Worm (Caenorhabditis elegans) whole organism, dauer: Measurements from ENCODE around the gene vps-52.

Source experiments
- unc-62 ChIP-seq: sonication (generic microtip); optimal IDR thresholded peaks from 2 replicates; lab custom pipeline; 2017; ENCODE audit warnings: missing biosample characterization, missing genetic modification reagents, missing genetic modification characterization

vps-52 gene

DNA sequence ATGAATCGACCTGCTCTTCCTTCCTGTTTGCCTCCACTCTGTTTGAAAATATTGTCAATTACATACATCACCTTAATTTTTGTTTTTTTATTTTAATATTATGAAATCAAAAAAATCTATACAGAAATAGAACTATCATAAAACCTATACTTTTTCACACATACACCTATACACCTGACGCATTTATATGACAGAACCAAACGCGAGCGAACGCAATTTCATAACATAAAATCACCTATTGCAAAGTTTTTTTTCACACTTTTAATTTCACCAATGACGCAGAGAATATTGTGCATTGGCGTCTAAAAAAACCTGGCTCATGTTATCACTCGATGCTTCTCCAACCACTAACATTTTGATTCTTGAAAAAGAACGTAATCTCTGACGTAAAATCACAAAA lies 3.2 kb upstream of the vps-52 start:
- TF ChIP-seq unc-62 (GFP tag; lab: Kevin White, UChicago): no peak

DNA sequence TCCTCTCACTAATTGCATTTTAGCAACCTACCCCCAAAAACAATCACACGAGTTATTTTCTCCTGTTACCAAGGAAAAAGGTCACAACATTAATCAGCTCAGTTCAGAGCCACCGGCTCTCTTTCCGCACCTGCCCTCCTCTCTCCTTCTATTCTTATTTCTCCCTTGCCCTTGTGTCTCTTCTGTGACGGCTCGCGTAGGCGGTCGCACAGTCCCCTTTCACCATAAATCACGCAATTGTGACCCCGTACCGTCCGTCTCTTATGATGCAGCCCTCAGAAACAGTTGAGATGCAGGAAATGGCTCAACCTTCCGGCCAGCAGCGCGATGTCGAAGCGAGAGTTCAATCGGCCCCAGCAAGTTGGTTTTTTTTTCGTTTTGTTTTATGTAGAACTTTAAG lies 2.5 kb upstream of the vps-52 start, which contains the start of gene sto-1:
TSS of gene sto-1 (plus strand) at position 200 of the 400 bp plus-strand sequence.
- TF ChIP-seq unc-62 (GFP tag; lab: Kevin White, UChicago): no peak

DNA sequence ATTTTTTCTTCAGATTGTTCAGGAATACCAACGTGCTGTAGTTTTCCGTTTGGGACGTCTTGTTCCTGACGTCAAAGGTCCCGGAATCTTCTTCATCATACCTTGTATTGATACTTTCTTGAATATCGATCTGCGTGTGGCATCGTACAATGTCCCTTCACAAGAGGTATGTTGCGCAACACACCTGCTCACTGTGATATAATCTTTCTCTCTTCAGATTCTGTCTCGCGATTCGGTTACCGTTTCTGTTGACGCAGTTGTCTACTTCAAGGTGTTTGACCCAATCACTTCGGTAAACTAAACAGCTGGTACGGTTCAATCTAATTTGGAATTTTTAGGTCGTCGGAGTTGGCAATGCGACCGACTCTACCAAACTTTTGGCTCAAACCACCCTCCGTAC lies 1.7 kb upstream of the vps-52 start:
- no peak for TF ChIP-seq unc-62 (GFP tag; lab: Kevin White, UChicago)

DNA sequence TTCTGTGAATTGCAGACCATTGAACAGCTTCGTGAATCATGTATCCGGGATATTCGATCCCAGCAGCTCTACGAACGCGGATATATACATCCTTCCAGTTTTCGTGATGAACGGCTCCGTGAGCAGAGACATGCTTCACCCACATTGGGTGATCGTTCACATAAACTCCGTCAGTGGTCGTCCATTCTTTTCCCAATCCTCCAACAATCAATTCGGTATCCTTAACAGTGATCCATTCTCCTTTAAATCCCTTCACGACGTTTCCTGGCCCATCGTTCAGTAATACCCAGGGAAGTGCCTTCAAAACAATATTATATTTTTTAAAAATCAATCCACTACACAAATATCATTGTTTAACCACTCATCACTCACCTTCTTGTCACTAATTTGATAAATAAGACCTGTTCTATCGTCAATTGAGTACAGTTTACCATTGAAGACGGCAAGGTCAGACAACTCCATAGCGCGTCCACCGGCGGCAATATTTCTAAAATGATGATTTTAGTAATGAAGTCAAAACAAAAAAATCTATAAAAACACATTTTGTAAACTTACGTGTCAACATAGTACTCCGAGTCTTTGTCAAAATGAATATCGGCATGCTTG lies 3.7 kb downstream of the vps-52 start:
- TF ChIP-seq unc-62 (GFP tag; lab: Kevin White, UChicago): no peak

DNA sequence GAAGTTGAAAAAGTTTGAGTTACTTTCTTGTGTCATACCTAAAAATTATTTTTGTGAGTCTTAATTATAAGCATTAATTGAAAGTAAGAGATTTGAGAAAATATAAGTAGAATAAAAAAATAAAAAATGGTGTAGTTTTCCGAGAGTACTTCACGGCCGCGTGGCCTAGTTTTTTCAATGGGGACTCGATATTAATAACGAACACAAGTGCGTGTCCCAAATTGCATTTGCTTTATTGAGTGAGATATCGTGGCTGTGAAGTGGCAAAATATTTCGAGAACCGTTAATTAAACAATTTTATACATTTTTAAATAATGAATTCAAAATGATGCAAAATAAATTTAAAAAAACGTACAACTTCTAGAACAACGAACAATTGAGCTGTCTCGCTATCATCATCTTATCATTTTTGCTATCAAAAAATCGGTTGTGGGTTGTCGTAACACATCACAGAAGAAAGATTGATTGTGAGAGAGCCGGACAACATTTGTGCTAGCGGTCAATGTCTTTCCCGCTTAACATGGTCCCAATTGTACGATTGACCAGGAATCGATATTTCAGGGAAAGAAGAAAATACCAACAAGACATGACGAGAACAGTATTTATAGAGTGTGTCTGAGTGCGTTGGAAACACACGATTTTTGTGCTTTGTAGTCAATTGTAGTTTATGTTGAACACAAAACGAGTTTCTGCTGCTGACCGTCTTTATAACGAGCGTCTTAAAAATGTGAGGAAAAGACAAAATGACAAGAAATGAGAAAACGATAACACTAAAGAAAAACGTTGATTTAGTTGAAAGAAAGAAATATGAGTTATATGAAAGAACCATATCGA lies 4.8 kb downstream of the vps-52 start, which contains the start of gene apy-1:
TSS of gene apy-1 (minus strand) at position 38 of the 834 bp plus-strand sequence.
- TF ChIP-seq unc-62 (GFP tag; lab: Kevin White, UChicago): no peak

DNA sequence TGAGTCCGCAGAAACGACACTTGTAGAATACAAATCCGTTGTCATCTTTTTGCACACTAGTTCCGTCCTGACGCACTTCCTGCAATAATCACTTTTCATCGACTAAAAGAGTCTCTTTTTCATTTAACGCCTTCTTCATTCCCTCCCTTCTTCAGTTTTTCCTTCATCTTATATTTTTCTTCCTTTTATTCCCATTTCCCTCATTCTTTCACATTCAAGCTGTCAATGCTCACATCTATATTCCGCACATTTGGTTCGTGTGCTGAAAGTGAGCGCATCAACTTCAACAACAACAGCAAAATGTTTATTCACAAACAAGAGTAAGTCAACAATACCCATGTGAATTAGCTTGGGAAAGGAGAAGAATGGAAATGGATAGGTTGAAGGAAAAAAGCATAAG lies 6.9 kb downstream of the vps-52 start, which contains the start of gene pcyt-1:
TSS of gene pcyt-1 (plus strand) at position 301 of the 400 bp plus-strand sequence.
- TF ChIP-seq unc-62 (GFP tag; lab: Kevin White, UChicago): no peak

DNA sequence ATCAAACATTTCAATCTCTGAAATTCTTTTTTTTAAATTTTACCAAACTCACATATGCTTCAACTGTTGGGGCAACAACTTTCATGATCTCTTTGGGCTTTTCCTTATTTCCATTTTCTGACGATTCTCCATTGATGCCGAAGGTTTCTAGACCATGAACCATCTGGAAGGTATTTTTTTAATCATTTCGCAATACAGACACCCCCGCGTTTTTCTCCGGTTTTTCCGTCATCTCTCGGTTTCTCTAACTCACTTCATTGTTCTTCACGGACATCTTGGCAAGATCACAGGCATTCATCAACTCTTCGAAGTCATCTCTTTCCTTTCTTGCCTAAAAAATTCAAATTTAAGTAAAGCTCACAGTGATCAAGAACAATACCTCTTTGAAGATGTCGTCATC lies 8.0 kb downstream of the vps-52 start:
- no peak for TF ChIP-seq unc-62 (GFP tag; lab: Kevin White, UChicago)

DNA sequence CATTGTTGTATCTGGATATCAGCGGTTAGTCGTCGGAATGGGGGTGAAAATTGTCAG lies 8.3 kb downstream of the vps-52 start, which contains the start of the genes unc-98 and F08C6.18:
TSS of gene unc-98 (minus strand) at position 48 of the 57 bp plus-strand sequence.
TSS of gene F08C6.18 (minus strand) at position 57 of the 57 bp plus-strand sequence.
- no peak for TF ChIP-seq unc-62 (GFP tag; lab: Kevin White, UChicago)

DNA sequence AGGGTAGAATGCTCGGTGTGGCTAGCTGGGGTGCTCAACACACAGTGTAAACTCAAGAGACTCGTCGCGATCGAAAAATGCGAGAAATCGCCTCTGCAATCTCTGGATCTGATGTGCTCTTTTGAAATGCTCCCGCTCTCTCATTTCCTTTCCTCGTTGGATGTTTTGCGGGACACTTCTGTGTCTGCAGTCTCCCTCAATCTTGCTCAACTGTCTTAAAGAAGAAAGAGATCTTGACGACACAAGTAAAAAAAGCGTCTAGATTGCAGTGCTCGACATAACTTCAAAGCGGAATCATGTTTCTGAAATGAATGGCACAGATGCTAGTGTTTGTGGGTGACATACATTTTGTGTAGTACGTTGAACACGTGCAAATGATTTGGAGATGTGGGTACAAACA lies 8.5 kb downstream of the vps-52 start:
- TF ChIP-seq unc-62 (GFP tag; lab: Kevin White, UChicago): no peak

DNA sequence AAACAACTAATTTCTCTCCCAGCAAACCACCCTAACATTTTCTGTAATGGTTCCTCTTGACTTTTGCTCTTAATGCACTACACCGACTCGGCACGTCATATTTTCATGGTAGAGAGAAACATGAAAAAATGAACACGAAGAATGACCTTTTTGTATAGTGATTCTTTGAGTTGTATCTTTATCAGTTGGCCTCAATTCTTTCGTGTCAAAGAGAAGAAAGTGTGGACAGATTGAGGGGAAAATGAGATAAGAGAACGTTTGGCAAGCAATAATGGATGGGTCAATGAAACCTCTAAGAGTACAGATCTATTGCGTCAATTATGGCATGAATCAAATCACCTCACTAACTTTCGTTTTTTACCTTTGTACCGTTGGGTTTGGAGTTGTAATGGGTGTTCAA lies 10.8 kb downstream of the vps-52 start:
- TF ChIP-seq unc-62 (GFP tag; lab: Kevin White, UChicago): no peak

DNA sequence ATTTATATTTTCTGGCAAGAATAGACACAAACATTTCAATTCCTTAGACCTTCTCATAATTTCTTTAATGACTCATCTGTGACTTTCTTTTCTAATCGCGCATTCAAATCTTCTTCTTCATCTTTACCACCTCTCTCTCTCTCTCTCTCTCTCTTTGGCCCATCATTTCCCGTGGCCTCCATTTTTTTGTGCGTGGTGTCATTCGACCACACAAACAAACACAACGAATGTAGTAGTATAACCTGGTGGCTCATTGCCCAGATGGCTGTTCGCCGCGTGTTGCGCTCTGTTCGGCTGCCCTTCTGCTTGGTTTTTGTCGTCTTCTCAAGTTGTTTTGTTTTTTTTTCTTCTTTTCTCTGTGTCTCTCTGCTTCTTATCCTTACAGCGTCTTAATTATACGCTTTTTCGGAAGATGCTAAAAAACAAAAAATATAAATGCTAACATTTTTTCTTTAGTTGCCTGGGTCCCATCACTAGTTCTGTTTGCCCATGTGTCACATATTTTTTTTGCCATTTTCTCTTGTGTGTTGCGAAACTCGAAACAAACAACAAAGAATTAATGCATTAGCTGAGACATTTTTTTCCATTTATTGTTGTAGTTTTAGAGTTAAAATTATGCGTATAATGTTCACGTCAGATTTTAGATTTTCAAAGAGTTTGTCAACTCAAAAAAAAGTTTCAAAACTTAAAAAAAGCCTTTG lies 12.5 kb downstream of the vps-52 start:
- TF ChIP-seq unc-62 (GFP tag; lab: Kevin White, UChicago): no peak

DNA sequence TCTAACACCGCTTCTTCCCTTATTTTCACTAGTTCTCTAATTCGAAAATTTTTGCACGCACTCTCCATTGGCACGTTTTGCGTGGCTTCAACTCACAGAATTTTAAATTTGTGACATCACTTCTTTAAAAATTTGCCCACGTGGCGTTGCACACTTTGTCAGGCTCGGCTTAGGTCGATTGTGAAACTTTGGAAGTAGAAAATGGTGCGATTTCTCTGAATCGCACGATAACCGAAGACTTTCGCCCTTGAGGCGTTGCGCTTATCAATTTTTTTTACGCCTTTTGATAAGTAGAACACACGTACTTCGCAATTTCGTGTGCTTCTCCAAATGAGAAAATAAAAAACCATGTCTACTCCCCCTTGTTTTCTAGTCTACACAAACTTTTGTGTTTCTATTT lies 13.2 kb downstream of the vps-52 start:
- no peak for TF ChIP-seq unc-62 (GFP tag; lab: Kevin White, UChicago)

DNA sequence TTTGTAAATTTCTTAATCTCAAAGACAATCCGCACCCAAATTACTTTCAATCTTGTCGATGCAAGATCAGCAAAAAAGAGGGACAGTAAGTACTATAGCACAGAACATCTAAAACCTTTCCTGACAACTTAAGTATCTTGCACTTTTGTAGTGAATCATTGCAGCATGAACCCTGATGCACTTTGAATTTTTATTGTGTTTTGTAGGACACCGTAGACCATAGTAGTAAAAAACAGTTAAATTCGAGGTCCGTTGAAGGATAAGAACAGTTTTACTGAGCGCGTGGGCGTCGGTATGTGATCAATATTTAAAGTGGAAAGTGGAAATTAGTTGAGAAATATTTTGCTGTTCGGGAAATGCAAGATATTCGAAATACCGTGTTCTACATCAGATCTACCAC lies 17.1 kb downstream of the vps-52 start:
- TF ChIP-seq unc-62 (GFP tag; lab: Kevin White, UChicago): no peak

DNA sequence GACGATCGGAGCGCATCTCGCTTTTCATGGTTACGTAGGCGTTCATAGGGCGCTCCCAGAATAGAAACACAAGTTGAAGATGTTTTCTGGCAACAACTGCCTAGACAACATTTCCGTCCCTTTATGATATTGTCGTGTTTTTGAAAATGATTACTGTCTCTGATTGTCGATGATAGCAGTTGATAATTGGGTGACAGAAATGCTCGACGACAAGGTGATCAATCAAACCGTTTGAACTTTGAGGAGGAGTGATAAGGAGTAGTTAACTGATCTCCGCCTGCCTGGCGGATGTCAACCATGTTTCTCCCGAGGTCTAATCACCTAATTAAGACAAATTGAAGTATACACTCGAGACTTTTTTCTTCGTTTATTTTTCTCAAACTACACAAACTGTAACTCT lies 18.8 kb downstream of the vps-52 start:
- TF ChIP-seq unc-62 (GFP tag; lab: Kevin White, UChicago): no peak

DNA sequence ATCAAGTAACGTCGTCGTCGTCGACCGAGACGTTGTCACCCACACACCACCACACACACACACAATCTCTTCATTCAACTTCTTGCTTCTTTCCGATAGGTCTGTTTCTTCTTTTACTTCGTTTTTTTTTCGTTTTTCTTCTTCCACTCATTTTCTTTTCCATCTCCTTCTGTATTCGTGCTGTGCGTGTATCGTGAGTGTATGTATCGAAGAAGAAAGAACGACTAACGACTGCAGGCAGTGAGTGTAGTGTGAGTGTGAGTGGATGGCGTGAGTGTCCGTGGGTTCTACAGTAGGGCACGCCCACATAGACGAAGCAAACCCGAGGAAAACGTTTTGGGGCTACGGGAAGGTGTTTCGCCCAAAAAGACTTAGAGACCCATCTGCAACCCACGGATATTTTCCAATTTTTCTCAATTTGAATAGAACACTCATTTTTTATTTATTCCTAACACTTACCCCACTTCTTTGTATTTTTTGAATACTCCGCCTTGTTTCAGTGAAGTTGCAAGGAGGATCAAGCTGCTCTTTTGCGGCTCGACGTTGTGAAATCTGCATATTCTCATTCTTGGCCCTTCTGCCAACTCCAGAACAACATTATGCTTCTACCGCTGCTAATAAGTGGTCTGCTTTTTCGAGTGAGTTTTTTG lies 20.6 kb downstream of the vps-52 start, which contains the start of gene adt-2:
TSS of gene adt-2 (plus strand) at position 600 of the 650 bp plus-strand sequence.
- no peak for TF ChIP-seq unc-62 (GFP tag; lab: Kevin White, UChicago)

DNA sequence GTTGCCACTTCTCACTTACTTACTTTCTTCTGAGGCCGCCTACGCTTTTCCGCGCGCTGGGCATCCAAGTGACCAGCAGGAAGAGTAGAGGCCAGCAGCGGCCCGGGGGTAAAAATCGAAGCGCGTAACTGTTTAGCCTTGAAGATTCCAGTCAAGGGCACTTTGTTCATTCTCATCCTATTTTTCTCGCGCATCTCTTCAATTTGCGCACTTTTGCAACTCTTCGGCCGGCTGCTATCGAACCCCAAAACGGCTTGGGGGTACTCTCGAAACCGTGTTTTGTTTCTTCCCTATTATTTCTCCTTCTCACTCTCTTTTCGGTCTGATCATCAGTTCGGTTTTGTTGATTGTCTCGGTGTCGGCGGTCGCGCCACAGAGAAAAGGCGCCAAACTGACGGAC lies 21.5 kb downstream of the vps-52 start:
- TF ChIP-seq unc-62 (GFP tag; lab: Kevin White, UChicago): no peak
